Fruit fly (Drosophila melanogaster): Measurements from ENCODE around the gene CG14042.

dm6 chr2L:5060952-5061478 lies 23.5 kb downstream of the CG14042 start:
- TF ChIP-seq CG8478 (optimal IDR thresholded peaks at IDR 0.05): no peak
- no peak for TF ChIP-seq CTCF (optimal IDR thresholded peaks at IDR 0.05)

All from S2 (cell line).